Fruit fly (Drosophila melanogaster) whole organism: Measurements from ENCODE around the gene Adss.

Experiments
- CG8478 ChIP-seq: fragments of >200 bp; optimal IDR thresholded peaks from 2 replicates; lab custom pipeline; 2018; ENCODE audit warnings: inconsistent platforms
- Dll ChIP-seq: fragments of >200 bp; optimal IDR thresholded peaks from 2 replicates; lab custom pipeline; 2017
- EcR ChIP-seq, 2 experiments: fragments of >200 bp; optimal IDR thresholded peaks; 2 replicates each; lab custom pipeline; 2017; ENCODE audit warnings: missing biosample characterization in 2 of 2, missing genetic modification characterization in 2 of 2, missing genetic modification reagents in 2 of 2
- pan ChIP-seq: fragments of >200 bp; optimal IDR thresholded peaks from 2 replicates; lab custom pipeline; 2017
- psq ChIP-seq: fragments of >200 bp; optimal IDR thresholded peaks from 2 replicates; lab custom pipeline; 2017
- usp ChIP-seq: fragments of >200 bp; optimal IDR thresholded peaks from 2 replicates; lab custom pipeline; 2017; ENCODE audit warnings: missing biosample characterization, missing genetic modification characterization, mixed read lengths

- TF ChIP-seq CG8478 (lab: Kevin White, UChicago) (no peak), EcR (GFP tag; optimal IDR thresholded peaks at IDR 0.05; lab: Kevin White, UChicago) (no peak), usp (GFP tag; lab: Kevin White, UChicago) (no peak), pan (lab: Kevin White, UChicago) (no peak), psq (lab: Kevin White, UChicago) (no peak), Dll (lab: Kevin White, UChicago) (no peak)
Measured at dm6 chr3R:20870736-20871135, 40.4 kb upstream of the Adss start, which contains the start of gene TotA.
